Worm (Caenorhabditis elegans): ENCODE data around the gene rbx-1.
A peak's percentile ranks its signal among the peaks of the same experiment; 100 is the strongest.

DNA sequence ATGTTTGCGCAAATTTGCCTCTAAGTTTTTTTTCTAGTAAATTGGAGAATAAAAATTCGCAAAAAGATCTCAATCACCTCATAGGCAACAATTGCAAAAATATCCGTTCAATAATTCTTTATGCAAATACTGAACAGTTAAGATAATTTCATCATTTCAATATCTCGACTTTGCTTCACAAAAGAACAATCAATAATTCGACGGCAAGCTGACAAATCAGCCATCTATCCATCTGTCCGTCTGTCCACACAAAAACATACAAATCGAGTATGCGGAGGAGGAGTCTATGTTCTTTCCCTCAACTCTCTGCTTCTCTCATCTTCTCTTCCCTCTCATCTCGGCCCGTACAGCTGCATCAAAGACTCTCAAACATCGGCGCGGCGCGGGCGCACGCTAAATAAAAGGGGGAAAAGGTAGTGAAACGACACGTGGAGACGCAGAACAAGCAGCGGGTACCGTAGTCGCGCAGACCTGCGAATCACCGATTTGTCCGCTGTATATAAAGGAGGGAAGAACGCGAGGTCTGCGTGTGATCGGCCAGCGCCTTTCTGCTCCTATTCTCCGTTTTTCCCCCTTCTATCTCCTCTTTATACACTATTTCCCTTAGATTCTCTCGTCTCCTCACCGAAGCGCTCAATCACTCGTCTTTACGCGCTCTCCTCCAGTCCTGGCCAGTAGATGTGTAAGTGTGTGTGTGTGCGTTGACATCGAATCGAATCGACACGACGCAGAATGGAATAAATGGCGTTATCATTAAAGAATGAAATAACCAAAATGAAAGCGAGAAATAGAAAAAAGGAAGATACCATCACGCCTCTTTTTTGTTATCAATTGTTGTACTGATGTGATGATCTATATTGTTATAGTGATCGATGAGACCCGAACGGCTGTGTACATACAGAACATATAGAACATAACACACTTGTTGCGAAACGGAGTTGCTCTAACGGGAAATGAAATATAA is 40.7 kb upstream of the rbx-1 start:
- TF ChIP-seq lsl-1 (GFP tag; optimal IDR thresholded peaks at IDR 0.05) (no peak), unc-130 (GFP tag; optimal IDR thresholded peaks at IDR 0.05) (peak; percentile 12), let-607 (tag; optimal IDR thresholded peaks at IDR 0.05) (peak; percentile 93 to 95), Y67H2A.10 (GFP tag; conservative IDR thresholded peaks at IDR 0.05) (peak; percentile 55), ceh-79 (tag; optimal IDR thresholded peaks at IDR 0.05) (no peak), hmg-1.2 (GFP tag; IDR thresholded peaks at IDR 0.05) (peak; percentile 66; the same call in 1 of the 2 replicates)

Data from whole organism, young adult.